Fruit fly (Drosophila melanogaster): ENCODE measurements around the gene RpS4.

DNA sequence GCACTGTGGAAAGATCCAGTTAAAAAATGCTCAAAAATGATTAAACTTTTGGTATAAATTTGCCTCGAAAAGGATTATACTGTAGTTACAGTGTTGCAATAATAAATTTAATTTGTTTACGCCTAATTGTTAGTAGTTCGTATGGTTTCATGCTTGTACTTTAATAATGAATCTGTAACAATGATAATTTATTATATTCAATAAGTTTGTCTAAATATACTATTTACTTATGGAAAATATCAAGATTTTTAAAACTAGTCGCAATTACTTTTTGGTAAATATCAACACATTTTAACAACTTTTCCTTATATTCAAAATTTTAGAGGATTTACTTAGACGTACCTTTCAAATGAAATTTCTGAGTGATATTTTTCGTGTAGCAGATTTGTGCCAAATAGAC, 46.7 kb upstream of the RpS4 start, which contains the start of gene CG11262:
- TF ChIP-seq h (optimal IDR thresholded peaks at IDR 0.05) (no peak), psq (optimal IDR thresholded peaks at IDR 0.05) (no peak), Sin3A (optimal IDR thresholded peaks at IDR 0.05) (no peak)
